Fruit fly (Drosophila melanogaster) whole organism, pupa: ENCODE results near the gene eEF1delta.
A peak's percentile ranks its signal among the peaks of the same experiment; 100 is the strongest.

Experiments
- CG10348 ChIP-seq: fragments of 200-800 bp; sonication (Bioruptor generic); IDR thresholded peaks from 2 replicates; pipeline ENCODE4 v1.3.6; 2022; ENCODE audit warnings: missing biosample characterization, missing genetic modification characterization
- CG12605 ChIP-seq: fragments of 200-800 bp; sonication (Bioruptor generic); IDR thresholded peaks from 2 replicates; pipeline ENCODE4 v1.3.6; 2022; ENCODE audit warnings: missing biosample characterization, missing genetic modification characterization
- CG14655 ChIP-seq: fragments of 200-800 bp; sonication (Bioruptor generic); optimal IDR thresholded peaks from 3 replicates; lab custom pipeline; 2017; ENCODE audit warnings: mild to moderate bottlenecking, missing biosample characterization, missing genetic modification reagents, missing genetic modification characterization
- CG15710 ChIP-seq: fragments of 200-800 bp; sonication (Bioruptor generic); optimal IDR thresholded peaks from 2 replicates; lab custom pipeline; 2018; ENCODE audit warnings: missing biosample characterization, mild to moderate bottlenecking, missing genetic modification characterization, moderate library complexity
- CG17806 ChIP-seq: fragments of 200-800 bp; sonication (Bioruptor generic); optimal IDR thresholded peaks from 2 replicates; lab custom pipeline; 2018; ENCODE audit warnings: missing biosample characterization, mild to moderate bottlenecking, missing genetic modification characterization, moderate library complexity
- CG32121 ChIP-seq: fragments of 200-800 bp; sonication (Bioruptor generic); IDR thresholded peaks from 2 replicates; pipeline ENCODE4 v1.3.6; 2022; ENCODE audit warnings: missing biosample characterization, missing genetic modification characterization
- CG34367 ChIP-seq: fragments of 200-800 bp; sonication (Bioruptor generic); optimal IDR thresholded peaks from 2 replicates; lab custom pipeline; 2018; ENCODE audit warnings: missing biosample characterization, mild to moderate bottlenecking, missing genetic modification characterization
- CG4496 ChIP-seq: fragments of 200-800 bp; sonication (Bioruptor generic); IDR thresholded peaks from 3 replicates; pipeline ENCODE4 v1.3.6; 2022; ENCODE audit warnings: missing biosample characterization, missing genetic modification characterization
- CG8159 ChIP-seq: fragments of 200-800 bp; sonication (Bioruptor generic); optimal IDR thresholded peaks from 3 replicates; lab custom pipeline; 2018; ENCODE audit warnings: missing biosample characterization, mild to moderate bottlenecking, missing genetic modification characterization, moderate library complexity
- CG8301 ChIP-seq: fragments of 200-800 bp; sonication (Bioruptor generic); optimal IDR thresholded peaks from 2 replicates; lab custom pipeline; 2018; ENCODE audit warnings: missing biosample characterization, mild to moderate bottlenecking, missing genetic modification characterization
- CG9948 ChIP-seq: fragments of 200-800 bp; sonication (Bioruptor generic); optimal IDR thresholded peaks from 2 replicates; lab custom pipeline; 2018; ENCODE audit warnings: missing biosample characterization, mild to moderate bottlenecking, missing genetic modification characterization, moderate library complexity
- D1 ChIP-seq: fragments of 200-800 bp; sonication (Bioruptor generic); optimal IDR thresholded peaks from 2 replicates; lab custom pipeline; 2018; ENCODE audit warnings: missing biosample characterization, mild to moderate bottlenecking, missing genetic modification characterization, moderate library complexity
- EcR ChIP-seq: fragments of 200-800 bp; sonication (Bioruptor generic); optimal IDR thresholded peaks from 3 replicates; lab custom pipeline; 2019; ENCODE audit warnings: missing biosample characterization, missing genetic modification characterization, mild to moderate bottlenecking, moderate library complexity, missing genetic modification reagents
- Ets98B ChIP-seq: fragments of 200-800 bp; sonication (Bioruptor generic); IDR thresholded peaks from 2 replicates; pipeline ENCODE4 v1.3.6; 2022; ENCODE audit warnings: missing biosample characterization, missing genetic modification characterization
- Pif1A ChIP-seq: fragments of 200-800 bp; sonication (Bioruptor generic); optimal IDR thresholded peaks from 3 replicates; lab custom pipeline; 2016; ENCODE audit warnings: missing biosample characterization, missing genetic modification characterization
- Snoo ChIP-seq: fragments of 200-800 bp; sonication (Bioruptor generic); optimal IDR thresholded peaks from 3 replicates; lab custom pipeline; 2017; ENCODE audit warnings: missing biosample characterization, mild to moderate bottlenecking, missing genetic modification characterization, inconsistent platforms
- fd96Ca ChIP-seq: fragments of 200-800 bp; sonication (Bioruptor generic); IDR thresholded peaks from 3 replicates; pipeline ENCODE4 v1.3.6; 2022; ENCODE audit warnings: missing biosample characterization, missing genetic modification characterization
- gl ChIP-seq: fragments of 200-800 bp; sonication (Bioruptor generic); optimal IDR thresholded peaks from 2 replicates; lab custom pipeline; 2018; ENCODE audit warnings: missing biosample characterization, mild to moderate bottlenecking, missing genetic modification characterization
- rn ChIP-seq: fragments of 200-800 bp; sonication (Bioruptor generic); IDR thresholded peaks from 2 replicates; pipeline ENCODE4 v1.3.6; 2022; ENCODE audit warnings: missing biosample characterization, missing genetic modification characterization

eEF1delta gene

DNA sequence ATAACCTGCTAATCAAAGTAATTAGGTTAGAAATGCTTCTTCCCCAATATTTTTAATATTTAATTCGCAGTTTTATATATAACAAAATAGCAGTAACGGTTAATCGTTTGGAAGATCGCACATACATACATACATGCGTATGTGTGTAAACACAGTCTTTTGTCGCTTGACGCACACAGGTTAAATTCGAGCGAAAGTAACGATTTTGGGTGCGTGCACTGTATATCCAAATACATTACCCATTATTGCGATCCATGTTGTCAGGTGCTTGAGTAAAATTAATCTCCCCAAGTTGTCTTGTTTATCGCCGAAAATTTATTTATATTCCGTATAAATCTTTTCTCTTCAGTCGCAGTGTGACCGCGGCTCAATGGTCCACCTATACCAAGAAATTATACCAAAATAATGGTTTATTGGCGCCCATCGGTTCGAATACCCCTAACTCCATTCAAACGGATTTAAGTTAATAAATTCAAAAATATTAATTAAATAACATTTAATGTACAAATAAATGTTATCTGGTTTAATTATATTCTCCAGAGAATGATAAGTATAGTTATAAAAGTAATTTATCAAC lies 28.3 kb upstream of the eEF1delta start, which contains the start of gene CG34159:
Gene CG34159 (minus strand): TSS at position 385 of the 577 bp plus-strand sequence.
- TF ChIP-seq CG34367 (tag; lab: Kevin White, UChicago) (no peak), CG17806 (tag; lab: Kevin White, UChicago) (no peak), rn (GFP tag; lab: Robert Waterston, UW) (no peak), Pif1A (GFP tag; lab: Kevin White, UChicago) (no peak), CG4496 (GFP tag; lab: Robert Waterston, UW) (no peak), CG9948 (tag; lab: Kevin White, UChicago) (no peak), CG15710 (tag; lab: Kevin White, UChicago) (no peak), gl (tag; lab: Kevin White, UChicago) (no peak), Ets98B (no peak)
- TF ChIP-seq, all 21 proteins: peak for 0

DNA sequence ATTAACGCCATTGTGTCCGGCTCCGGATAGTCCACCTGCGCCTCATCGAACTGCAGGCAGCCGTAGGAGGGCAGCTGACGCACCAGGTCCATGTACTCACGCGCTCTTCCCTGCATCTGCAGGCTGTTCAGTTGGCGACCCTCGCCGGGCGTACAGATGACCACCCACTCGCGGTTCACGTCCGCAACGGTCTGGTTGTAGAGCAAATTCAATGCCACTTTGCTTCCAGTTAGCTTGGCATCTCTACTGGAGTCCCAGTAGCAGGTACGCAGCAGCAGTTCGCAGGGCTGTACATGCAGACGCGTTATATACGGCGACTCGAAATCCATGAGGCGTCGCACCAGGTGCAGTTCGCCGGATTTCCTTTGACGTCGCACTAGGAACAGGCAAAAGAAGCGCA lies 26.4 kb upstream of the eEF1delta start:
- TF ChIP-seq EcR (no peak), CG8301 (no peak), CG10348 (GFP tag; lab: Robert Waterston, UW) (no peak), CG4496 (GFP tag; lab: Robert Waterston, UW) (no peak), CG17806 (tag; lab: Kevin White, UChicago) (no peak), CG12605 (GFP tag; lab: Robert Waterston, UW) (no peak), CG14655 (GFP tag; lab: Kevin White, UChicago) (no peak), fd96Ca (GFP tag; lab: Robert Waterston, UW) (no peak), D1 (tag; lab: Kevin White, UChicago) (no peak), CG15710 (tag; lab: Kevin White, UChicago) (no peak), CG8159 (tag; lab: Kevin White, UChicago) (no peak), CG32121 (GFP tag; lab: Robert Waterston, UW) (no peak), Pif1A (GFP tag; lab: Kevin White, UChicago) (no peak)

DNA sequence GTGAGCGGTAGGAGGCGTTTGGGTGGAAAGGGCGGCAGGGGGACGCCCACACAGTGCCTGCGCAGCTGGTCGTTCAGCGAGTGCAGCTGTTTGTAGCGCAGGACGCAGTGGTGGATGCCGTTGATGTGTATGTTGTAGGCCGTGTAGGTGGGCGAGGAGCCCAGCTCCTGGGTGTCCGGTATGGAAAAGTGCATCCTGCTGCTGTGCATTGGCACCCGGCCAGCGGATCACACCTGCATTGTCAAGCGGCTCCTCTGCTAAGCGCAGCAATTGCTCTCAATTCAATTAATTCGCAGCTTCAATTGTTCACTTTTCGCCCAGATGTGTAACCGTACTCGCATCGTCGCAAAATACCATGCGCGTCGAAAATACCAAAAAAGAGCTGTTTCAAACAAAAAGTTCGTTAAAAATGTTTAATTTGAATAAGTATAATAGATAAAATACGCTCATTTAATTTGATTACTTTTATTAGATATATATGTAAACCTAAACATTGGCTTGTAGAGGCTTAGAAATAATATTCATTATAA lies 25.6 kb upstream of the eEF1delta start, which contains the start of gene Snx17:
Gene Snx17 (minus strand): TSS at position 329 of the 530 bp plus-strand sequence.
- no peak for TF ChIP-seq CG17806 (tag; lab: Kevin White, UChicago)
- TF ChIP-seq Snoo (tag; lab: Kevin White, UChicago) = no peak
- TF ChIP-seq fd96Ca (GFP tag; lab: Robert Waterston, UW) = no peak

DNA sequence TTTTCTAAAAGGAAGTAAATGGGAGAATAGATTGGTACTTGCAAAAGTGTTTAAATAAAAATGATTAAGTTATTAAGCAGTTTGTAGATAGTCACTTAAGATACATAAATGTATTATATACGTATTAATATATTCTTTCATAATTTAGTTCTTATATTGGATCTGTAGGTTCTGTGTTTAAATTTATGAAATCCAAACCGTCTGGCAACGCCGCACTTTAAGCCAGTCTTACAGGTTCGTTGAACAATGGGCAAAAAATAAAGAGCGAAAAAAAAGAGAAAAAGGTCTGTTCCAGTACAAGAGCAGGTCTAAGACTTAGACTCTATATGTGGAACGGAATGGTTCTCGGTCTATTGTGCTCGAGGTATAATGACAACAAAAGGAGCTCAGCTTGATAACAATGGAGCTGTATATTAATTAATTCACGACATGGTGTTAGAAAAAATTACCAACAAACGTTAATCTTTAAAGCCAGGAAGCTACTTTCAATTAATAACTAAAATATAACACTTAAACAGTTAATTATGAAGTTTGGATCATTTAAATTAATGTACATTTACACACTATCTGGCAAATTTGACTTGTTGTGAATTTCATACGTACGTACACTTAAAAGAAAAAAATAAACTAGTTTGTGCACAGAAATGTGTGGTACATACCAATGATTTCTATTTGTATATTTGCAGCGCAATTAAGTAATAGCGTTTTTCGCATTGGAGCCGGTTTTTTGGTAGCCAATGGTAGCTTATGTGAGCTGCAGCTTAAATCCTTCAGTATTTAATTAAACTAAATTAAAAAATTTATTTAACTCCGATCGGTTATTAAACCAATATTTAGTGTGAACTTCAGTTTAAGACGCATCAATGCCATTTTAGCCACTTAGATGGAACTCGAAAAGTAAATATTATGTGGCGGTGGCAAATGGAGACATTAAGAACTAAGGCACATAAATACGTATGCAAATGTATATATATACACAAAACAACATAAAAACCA lies 23.2 kb upstream of the eEF1delta start, which contains the start of gene CG5731:
Gene CG5731 (minus strand): TSS at position 946 of the 996 bp plus-strand sequence.
- 0 out of 2 replicates have a peak, but pooled peaks have one; percentile 21 for TF ChIP-seq CG12605 (GFP tag; lab: Robert Waterston, UW)
- TF ChIP-seq EcR = peak; percentile 64
- no peak for TF ChIP-seq CG17806 (tag; lab: Kevin White, UChicago)
- no peak for TF ChIP-seq CG4496 (GFP tag; lab: Robert Waterston, UW)
- 0 out of 2 replicates have a peak, but pooled peaks have one; percentile 16 for TF ChIP-seq CG32121 (GFP tag; lab: Robert Waterston, UW)

DNA sequence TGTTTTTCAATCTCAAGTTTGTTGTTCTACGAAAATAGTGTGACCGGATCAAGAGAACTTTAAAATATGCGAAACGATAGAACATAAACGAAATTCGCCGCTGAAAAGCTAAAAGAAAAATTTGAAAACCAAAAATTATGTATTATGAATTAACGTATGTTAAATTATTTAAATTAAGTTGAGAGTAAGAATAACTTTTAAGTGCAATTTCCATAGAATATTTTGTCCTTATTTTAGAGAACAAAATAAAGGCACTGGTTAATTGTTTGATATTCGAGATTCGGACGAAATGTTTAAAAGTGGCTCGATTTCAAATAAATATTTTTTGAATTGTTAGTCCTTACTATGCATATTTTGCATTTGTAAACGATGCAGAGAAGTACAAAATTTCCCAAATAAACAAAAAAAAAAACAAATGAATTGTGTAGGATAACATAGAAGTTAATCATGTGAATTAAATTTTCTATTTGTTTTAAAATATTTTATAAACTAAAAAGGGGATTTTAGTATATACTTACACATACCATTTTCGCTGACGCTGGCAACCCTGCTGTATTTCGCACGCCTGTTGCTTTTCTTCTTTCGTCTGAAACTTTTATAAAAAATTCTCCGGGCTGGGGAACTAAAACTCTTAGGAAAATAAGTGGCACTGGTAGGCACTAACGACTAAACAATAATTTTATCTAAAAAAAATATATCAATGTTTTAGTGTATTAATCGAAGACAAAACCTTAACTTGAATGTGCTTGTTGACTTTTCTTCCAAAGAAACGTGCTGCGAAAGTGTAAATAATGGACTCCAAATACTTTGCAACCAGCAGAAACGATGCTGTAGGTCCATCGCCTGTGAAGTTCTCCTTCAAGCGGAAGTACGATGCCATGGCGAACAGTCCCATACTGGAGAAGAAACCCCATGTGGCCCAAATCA lies 21.4 kb upstream of the eEF1delta start, which contains the start of the genes CG5727 and ath:
Gene CG5727 (minus strand): TSS at position 51 of the 927 bp plus-strand sequence.
Gene ath (plus strand): TSS at position 513 of the 927 bp plus-strand sequence.
- no peak for TF ChIP-seq CG12605 (GFP tag; lab: Robert Waterston, UW)
- TF ChIP-seq CG17806 (tag; lab: Kevin White, UChicago) = peak; percentile 10
- TF ChIP-seq CG8301 = no peak

DNA sequence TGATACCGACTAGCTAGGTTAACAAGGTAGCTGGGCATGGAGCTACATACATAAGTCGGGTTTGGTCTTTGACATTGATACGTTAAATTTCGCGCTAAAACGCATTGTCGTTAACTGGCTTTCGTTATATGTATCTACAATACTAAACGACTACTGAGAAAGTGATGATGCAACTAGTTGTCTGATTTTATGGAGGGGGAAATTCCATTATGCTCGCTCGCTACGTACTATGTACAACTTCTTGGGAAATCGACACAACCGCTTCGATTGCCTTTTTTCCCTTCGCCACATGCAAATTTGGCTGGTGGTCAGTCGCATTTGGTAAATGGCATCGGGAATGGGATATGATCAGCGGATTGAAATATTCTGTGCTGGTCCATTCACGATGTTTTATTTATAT lies 12.3 kb upstream of the eEF1delta start:
- TF ChIP-seq CG12605 (GFP tag; lab: Robert Waterston, UW) = no peak
